Fruit fly (Drosophila melanogaster): Measurements from ENCODE around the gene modSP.

- TF ChIP-seq CG18011 (GFP tag; optimal IDR thresholded peaks at IDR 0.05) (no peak), CG10274 (GFP tag; optimal IDR thresholded peaks at IDR 0.05) (no peak), cg (GFP tag; optimal IDR thresholded peaks at IDR 0.05) (peak; percentile 48), Hand (GFP tag; optimal IDR thresholded peaks at IDR 0.05) (no peak), CG1529 (GFP tag; optimal IDR thresholded peaks at IDR 0.05) (no peak), CG18599 (GFP tag; optimal IDR thresholded peaks at IDR 0.05) (no peak)
These were observed 8.8 kb upstream of the modSP start for dm6 chr3R:16664144-16664825.
